Worm (Caenorhabditis elegans): Measurements from ENCODE around the gene sbp-1.

The sbp-1 gene

DNA sequence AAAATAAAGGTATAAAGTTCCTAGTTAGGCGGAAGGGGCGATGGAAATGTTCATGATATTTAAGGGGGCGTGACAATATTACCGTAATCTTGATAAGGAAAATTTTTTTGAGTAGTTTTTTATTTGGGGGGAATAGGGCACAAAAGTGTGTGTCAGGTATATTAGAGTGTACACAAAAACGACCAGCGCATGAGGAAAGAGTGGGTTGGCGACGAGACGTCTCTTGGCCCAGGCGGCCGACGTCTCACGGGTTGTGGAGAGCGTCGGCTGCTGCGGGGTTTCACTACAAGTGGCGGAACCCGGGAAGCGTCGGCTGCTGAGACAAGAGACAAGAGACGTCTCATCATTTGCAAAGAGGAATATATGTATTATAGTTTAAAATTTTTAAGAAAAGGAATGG lies 21.4 kb upstream of the sbp-1 start (continued):
- TF ChIP-seq elt-3 (tag; optimal IDR thresholded peaks at IDR 0.05) (peak in 1 of 6 experiments; percentile 5), C34B4.2 (tag; optimal IDR thresholded peaks at IDR 0.05) (no peak), pax-3 (tag; optimal IDR thresholded peaks at IDR 0.05) (no peak), nhr-12 (tag; optimal IDR thresholded peaks at IDR 0.05) (no peak), sup-37 (GFP tag; optimal IDR thresholded peaks at IDR 0.05) (peak; percentile 16), mep-1 (tag; optimal IDR thresholded peaks at IDR 0.05) (no peak), irx-1 (tag; optimal IDR thresholded peaks at IDR 0.05) (no peak), hpl-2 (GFP tag; optimal IDR thresholded peaks at IDR 0.05) (no peak), unc-130 (tag; optimal IDR thresholded peaks at IDR 0.05) (no peak), ztf-4 (tag; optimal IDR thresholded peaks at IDR 0.05) (no peak), fkh-8 (tag; optimal IDR thresholded peaks at IDR 0.05) (no peak), lin-13 (GFP tag; optimal IDR thresholded peaks at IDR 0.05) (peak; percentile 93), tlp-1 (tag; optimal IDR thresholded peaks at IDR 0.05) (no peak), snu-23 (GFP tag; optimal IDR thresholded peaks at IDR 0.05) (peak; percentile 44), nhr-77 (tag; optimal IDR thresholded peaks at IDR 0.05) (peak; percentile 63), mab-9 (GFP tag; IDR thresholded peaks at IDR 0.05) (peak; percentile 42; the same call in 1 of the 2 replicates), ceh-88 (GFP tag; IDR thresholded peaks at IDR 0.05) (no peak), ets-5 (GFP tag; IDR thresholded peaks at IDR 0.05) (no peak), zip-4 (GFP tag; optimal IDR thresholded peaks at IDR 0.05) (peak; percentile 19), elt-2 (tag; optimal IDR thresholded peaks at IDR 0.05) (peak; percentile 51), snpc-4 (tag; optimal IDR thresholded peaks at IDR 0.05) (peak; percentile 98), lsy-2 (tag; optimal IDR thresholded peaks at IDR 0.05) (no peak), unc-62 (GFP tag; optimal IDR thresholded peaks at IDR 0.05) (no peak), lin-39 (tag; optimal IDR thresholded peaks at IDR 0.05) (no peak), lir-3 (tag; optimal IDR thresholded peaks at IDR 0.05; ENCODE audit: poor library complexity) (no peak), fos-1 (tag; optimal IDR thresholded peaks at IDR 0.05) (no peak), nhr-47 (tag; optimal IDR thresholded peaks at IDR 0.05) (peak; percentile 46), lin-35 (GFP tag; optimal IDR thresholded peaks at IDR 0.05) (peak in 1 of 2 experiments; percentile 43), vab-15 (tag; optimal IDR thresholded peaks at IDR 0.05) (no peak), isw-1 (GFP tag; IDR thresholded peaks at IDR 0.05) (no peak), rnt-1 (tag; optimal IDR thresholded peaks at IDR 0.05) (peak; percentile 29), egl-27 (tag; optimal IDR thresholded peaks at IDR 0.05) (no peak), nhr-20 (tag; optimal IDR thresholded peaks at IDR 0.05) (peak; percentile 25), zag-1 (tag; optimal IDR thresholded peaks at IDR 0.05) (no peak), pqm-1 (tag; optimal IDR thresholded peaks at IDR 0.05) (no peak), swsn-7 (tag; optimal IDR thresholded peaks at IDR 0.05) (peak; percentile 48), nhr-85 (tag) (peak; percentile 59), xbp-1 (tag; optimal IDR thresholded peaks at IDR 0.05) (peak; percentile 25), nhr-71 (tag; optimal IDR thresholded peaks at IDR 0.05) (peak; percentile 48), ceh-63 (GFP tag; optimal IDR thresholded peaks at IDR 0.05) (no peak), unc-30 (tag; optimal IDR thresholded peaks at IDR 0.05) (no peak), nhr-84 (tag; optimal IDR thresholded peaks at IDR 0.05) (no peak), blmp-1 (tag; optimal IDR thresholded peaks at IDR 0.05) (no peak)

DNA sequence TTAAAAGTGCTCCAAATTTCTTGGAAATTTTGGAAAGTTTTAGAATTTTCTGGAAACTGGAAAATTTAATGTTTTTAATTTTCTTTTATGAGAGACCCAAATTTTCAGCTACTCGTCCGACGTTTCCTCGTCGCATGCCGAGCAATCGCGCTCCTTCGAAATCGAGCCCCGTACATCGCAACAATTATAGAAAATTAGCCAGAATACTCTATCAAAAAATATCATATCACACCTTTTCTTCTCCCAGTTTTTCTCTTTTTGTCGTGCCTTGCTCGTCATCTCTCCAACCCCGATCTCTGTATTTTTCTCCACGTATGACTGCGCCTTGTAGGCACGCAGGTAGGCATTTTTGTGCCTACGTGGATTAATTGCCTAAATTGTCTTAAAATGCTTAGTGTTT lies 20.0 kb upstream of the sbp-1 start:
- no peak for TF ChIP-seq efl-1 (optimal IDR thresholded peaks at IDR 0.05)
- TF ChIP-seq efl-1 (GFP tag; optimal IDR thresholded peaks at IDR 0.05 in 1 of 2): peak in 1 of 2 experiments; percentile 65
- TF ChIP-seq nhr-71 (tag; optimal IDR thresholded peaks at IDR 0.05): no peak
